Worm (Caenorhabditis elegans) whole organism, L4 larva: ENCODE measurements around the gene T13H5.1.
A peak's percentile ranks its signal among the peaks of the same experiment; 100 is the strongest.

Source experiments
- T20F7.1 ChIP-seq: fragments of 200-800 bp; sonication (Bioruptor generic); optimal IDR thresholded peaks from 2 replicates; lab custom pipeline; 2018; ENCODE audit warnings: mild to moderate bottlenecking, missing genetic modification characterization, missing compliant biosample characterization
- T26A8.4 ChIP-seq: fragments of 200-800 bp; sonication (Bioruptor generic); IDR thresholded peaks from 2 replicates; pipeline ENCODE4 v1.3.6; 2022; ENCODE audit warnings: missing genetic modification characterization, missing compliant biosample characterization
- Y105C5A.15 ChIP-seq: fragments of 200-800 bp; sonication (Bioruptor generic); IDR thresholded peaks from 2 replicates; pipeline ENCODE4 v1.3.6; 2022; ENCODE audit warnings: missing genetic modification characterization, missing compliant biosample characterization
- Y75B8A.6 ChIP-seq: fragments of 200-800 bp; sonication (Bioruptor generic); IDR thresholded peaks from 2 replicates; pipeline ENCODE4 v1.3.6; 2022; ENCODE audit warnings: missing genetic modification reagents, missing genetic modification characterization, missing compliant biosample characterization
- aha-1 ChIP-seq: fragments of 150-350 bp; peaks from one replicate; lab custom pipeline; 2014; ENCODE audit warnings: missing biosample characterization, missing genetic modification characterization
- ama-1 ChIP-seq: fragments of 150-350 bp; optimal IDR thresholded peaks from 2 replicates; lab custom pipeline; 2014; ENCODE audit warnings: inconsistent platforms, mixed read lengths
- daf-16 ChIP-seq, 3 experiments: sonication (generic microtip); optimal IDR thresholded peaks; 2 replicates each; lab custom pipeline; 2016 to 2017; ENCODE audit warnings: missing genetic modification characterization in 3 of 3, missing genetic modification reagents in 3 of 3, mild to moderate bottlenecking in 2 of 3, missing compliant biosample characterization in 2 of 3, missing biosample characterization in 1 of 3, moderate library complexity in 1 of 3
- daf-19 ChIP-seq: fragments of 200-800 bp; sonication (Bioruptor generic); conservative IDR thresholded peaks from 2 replicates; pipeline ENCODE4 v1.3.6; 2022; ENCODE audit warnings: missing genetic modification characterization, missing compliant biosample characterization
- daf-8 ChIP-seq: fragments of 200-800 bp; sonication (Bioruptor generic); IDR thresholded peaks from 2 replicates; pipeline ENCODE4 v1.3.6; 2022; ENCODE audit warnings: missing genetic modification characterization, missing compliant biosample characterization
- dmd-6 ChIP-seq: fragments of 200-800 bp; sonication (Bioruptor generic); IDR thresholded peaks from 2 replicates; pipeline ENCODE4 v1.3.6; 2022; ENCODE audit warnings: missing genetic modification reagents, missing genetic modification characterization, missing compliant biosample characterization
- dve-1 ChIP-seq: sonication (generic microtip); optimal IDR thresholded peaks from 2 replicates; lab custom pipeline; 2017; ENCODE audit warnings: antibody characterized with exemption, mild to moderate bottlenecking, missing genetic modification characterization, missing compliant biosample characterization; ENCODE audit not compliant: insufficient read depth
- hif-1 ChIP-seq, 2 experiments: sonication (generic microtip); optimal IDR thresholded peaks; 2 replicates each; lab custom pipeline; 2016 to 2017; ENCODE audit warnings: missing compliant biosample characterization in 2 of 2, missing genetic modification characterization in 2 of 2, missing genetic modification reagents in 2 of 2, missing genotype in 2 of 2, mild to moderate bottlenecking in 1 of 2
- hlh-11 ChIP-seq: fragments of 200-800 bp; sonication (Bioruptor generic); optimal IDR thresholded peaks from 2 replicates; lab custom pipeline; 2018; ENCODE audit warnings: mild to moderate bottlenecking, missing genetic modification characterization, missing compliant biosample characterization
- hlh-30 ChIP-seq: sonication (generic microtip); optimal IDR thresholded peaks from 2 replicates; lab custom pipeline; 2017; ENCODE audit warnings: antibody characterized with exemption, mild to moderate bottlenecking, missing genetic modification characterization, missing compliant biosample characterization; ENCODE audit not compliant: insufficient read depth
- jun-1 ChIP-seq: fragments of 150-350 bp; optimal IDR thresholded peaks from 2 replicates; lab custom pipeline; 2014; ENCODE audit warnings: missing biosample characterization, missing genetic modification reagents, missing genetic modification characterization
- lin-1 ChIP-seq: fragments of 200-800 bp; sonication (Bioruptor generic); IDR thresholded peaks from 2 replicates; pipeline ENCODE4 v1.3.6; 2022; ENCODE audit warnings: missing genetic modification reagents, missing genetic modification characterization, missing compliant biosample characterization
- lin-15B ChIP-seq: fragments of 150-350 bp; sonication (generic microtip); optimal IDR thresholded peaks from 3 replicates; lab custom pipeline; 2014; ENCODE audit warnings: missing biosample characterization, missing genetic modification characterization
- lin-38 ChIP-seq: fragments of 200-800 bp; sonication (Bioruptor generic); IDR thresholded peaks from 2 replicates; pipeline ENCODE4 v1.3.6; 2022; ENCODE audit warnings: missing genetic modification reagents, missing genetic modification characterization, missing compliant biosample characterization
- lsy-2 ChIP-seq, 2 experiments: fragments of 150-350 bp in 1 of 2; sonication (generic microtip) in 1 of 2; optimal IDR thresholded peaks; 2 replicates each; lab custom pipeline; 2014 to 2017; ENCODE audit warnings: missing biosample characterization in 2 of 2, missing genetic modification characterization in 2 of 2
- madf-5 ChIP-seq, 2 experiments: fragments of 200-800 bp; sonication (Bioruptor generic); IDR thresholded peaks; 2 replicates each; pipeline ENCODE4 v1.3.6; 2022; ENCODE audit warnings: missing compliant biosample characterization in 2 of 2, missing genetic modification characterization in 2 of 2
- mdl-1 ChIP-seq, 2 experiments: fragments of 150-350 bp in 1 of 2; sonication (generic microtip) in 1 of 2; optimal IDR thresholded peaks; 2 replicates each; lab custom pipeline; 2014 to 2017; ENCODE audit warnings: missing biosample characterization in 2 of 2, missing genetic modification characterization in 2 of 2
- mdt-29 ChIP-seq: fragments of 200-800 bp; sonication (Bioruptor generic); IDR thresholded peaks from 2 replicates; pipeline ENCODE4 v1.3.6; 2022; ENCODE audit warnings: missing genetic modification reagents, missing genetic modification characterization, missing compliant biosample characterization
- mep-1 ChIP-seq: fragments of 150-350 bp; sonication (generic microtip); optimal IDR thresholded peaks from 3 replicates; lab custom pipeline; 2014; ENCODE audit warnings: missing biosample characterization, missing genetic modification characterization
- mxl-2 ChIP-seq: fragments of 200-800 bp; sonication (Bioruptor generic); conservative IDR thresholded peaks from 2 replicates; pipeline ENCODE4 v1.3.6; 2022; ENCODE audit warnings: missing genetic modification reagents, missing genetic modification characterization, missing compliant biosample characterization
- nhr-10 ChIP-seq: fragments of 150-350 bp; optimal IDR thresholded peaks from 2 replicates; lab custom pipeline; 2014; ENCODE audit warnings: missing biosample characterization, missing genetic modification characterization
- nhr-102 ChIP-seq: sonication (generic microtip); optimal IDR thresholded peaks from 2 replicates; lab custom pipeline; 2016; ENCODE audit warnings: mild to moderate bottlenecking, missing genetic modification characterization, moderate library complexity, missing compliant biosample characterization
- nhr-25 ChIP-seq: sonication (generic microtip); optimal IDR thresholded peaks from 2 replicates; lab custom pipeline; 2017; ENCODE audit warnings: missing genetic modification characterization, mild to moderate bottlenecking, missing compliant biosample characterization, antibody characterized with exemption, moderate library complexity, borderline replicate concordance; ENCODE audit not compliant: insufficient read depth
- nhr-28 ChIP-seq: fragments of 150-350 bp; optimal IDR thresholded peaks from 2 replicates; lab custom pipeline; 2014; ENCODE audit warnings: missing biosample characterization, missing genetic modification characterization
- nhr-41 ChIP-seq: fragments of 200-800 bp; sonication (Bioruptor generic); IDR thresholded peaks from 2 replicates; pipeline ENCODE4 v1.3.6; 2022; ENCODE audit warnings: missing genetic modification reagents, missing genetic modification characterization, missing compliant biosample characterization
- nhr-48 ChIP-seq: sonication (generic microtip); optimal IDR thresholded peaks from 2 replicates; lab custom pipeline; 2016; ENCODE audit warnings: mild to moderate bottlenecking, missing genetic modification characterization, missing compliant biosample characterization
- nhr-77 ChIP-seq: fragments of 150-350 bp; optimal IDR thresholded peaks from 2 replicates; lab custom pipeline; 2014; ENCODE audit warnings: missing biosample characterization, missing genetic modification characterization
- pha-4 ChIP-seq, 2 experiments: fragments of 150-350 bp in 1 of 2; fragments of 200-800 bp in 1 of 2; sonication (Bioruptor generic) in 1 of 2; IDR thresholded peaks in 1 of 2; optimal IDR thresholded peaks in 1 of 2; 2 replicates each; pipeline versions ENCODE4 v1.3.6 to Lab custom; 2014 to 2022; ENCODE audit warnings: missing genetic modification characterization in 2 of 2, missing genetic modification reagents in 2 of 2, missing biosample characterization in 1 of 2, missing compliant biosample characterization in 1 of 2
- php-3 ChIP-seq: fragments of 200-800 bp; sonication (Bioruptor generic); IDR thresholded peaks from 2 replicates; pipeline ENCODE4 v1.3.6; 2022; ENCODE audit warnings: missing genetic modification reagents, missing genetic modification characterization, missing compliant biosample characterization
- rbr-2 ChIP-seq: sonication (generic microtip); optimal IDR thresholded peaks from 2 replicates; lab custom pipeline; 2016; ENCODE audit warnings: missing genotype, missing genetic modification characterization, missing compliant biosample characterization
- skn-1 ChIP-seq: fragments of 150-350 bp; optimal IDR thresholded peaks from 2 replicates; lab custom pipeline; 2014; ENCODE audit warnings: missing biosample characterization, missing genetic modification characterization
- snpc-1.2 ChIP-seq: fragments of 200-800 bp; sonication (Bioruptor generic); IDR thresholded peaks from 2 replicates; pipeline ENCODE4 v1.3.6; 2022; ENCODE audit warnings: missing genetic modification reagents, missing genetic modification characterization, missing compliant biosample characterization
- tra-1 ChIP-seq: fragments of 200-800 bp; sonication (Bioruptor generic); IDR thresholded peaks from 2 replicates; pipeline ENCODE4 v1.3.6; 2022; ENCODE audit warnings: missing genetic modification reagents, missing genetic modification characterization, missing compliant biosample characterization
- unc-62 ChIP-seq, 3 experiments: fragments of 150-350 bp in 1 of 3; sonication (generic microtip); optimal IDR thresholded peaks in 2 of 3; peaks in 1 of 3; 1 replicate in 1 of 3; 2 replicates in 2 of 3; lab custom pipeline; 2014 to 2017; ENCODE audit warnings: missing biosample characterization in 3 of 3, missing genetic modification characterization in 3 of 3, missing genetic modification reagents in 3 of 3, missing genotype in 1 of 3
- zag-1 ChIP-seq: fragments of 150-350 bp; optimal IDR thresholded peaks from 2 replicates; lab custom pipeline; 2014; ENCODE audit warnings: missing biosample characterization, missing genetic modification characterization
- zip-11 ChIP-seq: fragments of 200-800 bp; sonication (Bioruptor generic); IDR thresholded peaks from 2 replicates; pipeline ENCODE4 v1.3.6; 2022; ENCODE audit warnings: missing genetic modification characterization, missing compliant biosample characterization
- ztf-7 ChIP-seq: fragments of 150-350 bp; optimal IDR thresholded peaks from 2 replicates; lab custom pipeline; 2014; ENCODE audit warnings: missing biosample characterization, missing genetic modification characterization

Gene T13H5.1

ce11 chrII:8481033-8481708 lies 27.7 kb downstream of the T13H5.1 start:
- TF ChIP-seq aha-1 (tag; lab: Kevin White, UChicago) (peak; percentile 98), skn-1 (tag; lab: Kevin White, UChicago) (no peak), jun-1 (tag; lab: Kevin White, UChicago) (no peak), mep-1 (tag; lab: Kevin White, UChicago) (peak; percentile 37), mxl-2 (GFP tag; lab: Robert Waterston, UW) (peak; percentile 83), T26A8.4 (GFP tag; lab: Robert Waterston, UW) (peak; percentile 37), daf-16 (GFP tag; optimal IDR thresholded peaks at IDR 0.05; lab: Kevin White, UChicago) (peak in 1 of 2 experiments; percentile 87), daf-16 (tag; optimal IDR thresholded peaks at IDR 0.05; lab: Kevin White, UChicago) (peak; percentile 70), nhr-48 (tag; lab: Kevin White, UChicago) (peak; percentile 56), pha-4 (GFP tag; IDR thresholded peaks at IDR 0.05; lab: Robert Waterston, UW) (peak; percentile 27; the same call in 1 of the 2 replicates), pha-4 (tag; optimal IDR thresholded peaks at IDR 0.05; lab: Kevin White, UChicago) (no peak), dve-1 (tag; lab: Kevin White, UChicago) (peak; percentile 11), daf-8 (GFP tag; lab: Robert Waterston, UW) (no peak), mdl-1 (tag; optimal IDR thresholded peaks at IDR 0.05; lab: Kevin White, UChicago) (peak in 1 of 2 experiments; percentile 17), lsy-2 (tag; optimal IDR thresholded peaks at IDR 0.05; lab: Kevin White, UChicago) (peak in 1 of 2 experiments; percentile 52), rbr-2 (tag; lab: Kevin White, UChicago) (no peak), nhr-77 (peak; percentile 39), ama-1 (lab: Kevin White, UChicago) (no peak), unc-62 (GFP tag; optimal IDR thresholded peaks at IDR 0.05 in 1 of 2; lab: Kevin White, UChicago) (peak in 1 of 2 experiments; percentile 5), unc-62 (tag; optimal IDR thresholded peaks at IDR 0.05; lab: Kevin White, UChicago) (no peak), Y105C5A.15 (GFP tag; lab: Robert Waterston, UW) (0 out of 2 replicates have a peak, but pooled peaks have one; percentile 48), T20F7.1 (GFP tag; lab: Kevin White, UChicago) (peak; percentile 42), Y75B8A.6 (GFP tag; lab: Robert Waterston, UW) (0 out of 2 replicates have a peak, but pooled peaks have one; percentile 41), nhr-102 (tag; lab: Kevin White, UChicago) (peak; percentile 40), hlh-30 (tag; lab: Kevin White, UChicago) (peak; percentile 40), php-3 (GFP tag; lab: Robert Waterston, UW) (peak; percentile 47), zag-1 (tag; lab: Kevin White, UChicago) (no peak), hif-1 (tag; optimal IDR thresholded peaks at IDR 0.05; lab: Kevin White, UChicago) (peak in 1 of 2 experiments; percentile 75), ztf-7 (tag; lab: Kevin White, UChicago) (no peak), hlh-11 (tag; lab: Kevin White, UChicago) (peak; percentile 60), dmd-6 (peak; percentile 72), tra-1 (GFP tag; lab: Robert Waterston, UW) (0 out of 2 replicates have a peak, but pooled peaks have one; percentile 23), snpc-1.2 (GFP tag; lab: Robert Waterston, UW) (peak; percentile 15; the same call in 1 of the 2 replicates), lin-15B (tag; lab: Kevin White, UChicago) (no peak), mdt-29 (GFP tag; lab: Robert Waterston, UW) (peak; percentile 69), daf-19 (0 out of 2 replicates have a peak, but pooled peaks have one; percentile 10), madf-5 (GFP tag; IDR thresholded peaks at IDR 0.05; lab: Robert Waterston, UW) (peak in 1 of 2 experiments; percentile 11; a peak in 1 of 4 replicates), lin-1 (0 out of 2 replicates have a peak, but pooled peaks have one; percentile 8), nhr-25 (tag; lab: Kevin White, UChicago) (no peak), nhr-10 (tag; lab: Kevin White, UChicago) (no peak), zip-11 (GFP tag; lab: Robert Waterston, UW) (0 out of 2 replicates have a peak, but pooled peaks have one; percentile 14), nhr-28 (tag; lab: Kevin White, UChicago) (peak; percentile 24), nhr-41 (GFP tag; lab: Robert Waterston, UW) (no peak), lin-38 (0 out of 2 replicates have a peak, but pooled peaks have one; percentile 27)
